Fruit fly (Drosophila melanogaster): Measurements from ENCODE around the gene poe.

poe gene

dm6 chr2L:8099615-8100375 is 28.4 kb upstream of the poe start:
- TF ChIP-seq gce (GFP tag; IDR thresholded peaks at IDR 0.05) (peak; percentile 49; the same call in 1 of the 3 replicates), CG2199 (GFP tag; IDR thresholded peaks at IDR 0.05) (peak; percentile 74; the same call in 1 of the 3 replicates), sima (GFP tag; optimal IDR thresholded peaks at IDR 0.05) (no peak), CG8290 (GFP tag; optimal IDR thresholded peaks at IDR 0.05) (no peak), CG8290 (tag; optimal IDR thresholded peaks at IDR 0.05) (peak in 1 of 2 experiments; percentile 55), Med (GFP tag) (peak; percentile 82), CG10209 (GFP tag; optimal IDR thresholded peaks at IDR 0.05) (no peak), pnt (GFP tag; optimal IDR thresholded peaks at IDR 0.05) (no peak), Rfx (GFP tag; IDR thresholded peaks at IDR 0.05) (0 out of 2 replicates have a peak, but pooled peaks have one; percentile 11), CG7372 (GFP tag; IDR thresholded peaks at IDR 0.05) (peak; percentile 85), Dip2 (GFP tag; IDR thresholded peaks at IDR 0.05) (no peak), sr (GFP tag; IDR thresholded peaks at IDR 0.05) (peak; percentile 87), Kr (GFP tag; optimal IDR thresholded peaks at IDR 0.05) (peak; percentile 20), Adf1 (GFP tag; IDR thresholded peaks at IDR 0.05) (peak; percentile 27; the same call in 1 of the 2 replicates), chinmo (GFP tag; IDR thresholded peaks at IDR 0.05; ENCODE audit: partially characterized antibody) (peak; percentile 84), Bgb (GFP tag; IDR thresholded peaks at IDR 0.05; ENCODE audit: partially characterized antibody) (0 out of 2 replicates have a peak, but pooled peaks have one; percentile 25), ci (GFP tag; IDR thresholded peaks at IDR 0.05) (0 out of 3 replicates have a peak, but pooled peaks have one; percentile 10), Trl (optimal IDR thresholded peaks at IDR 0.05) (peak in 1 of 2 experiments; percentile 26), Trl (GFP tag; optimal IDR thresholded peaks at IDR 0.05) (no peak), CG7987 (GFP tag; optimal IDR thresholded peaks at IDR 0.05) (peak; percentile 7), E2f1 (GFP tag; IDR thresholded peaks at IDR 0.05) (no peak), Ets65A (GFP tag) (peak; percentile 71), Dad (GFP tag; optimal IDR thresholded peaks at IDR 0.05) (no peak), Sox100B (GFP tag; optimal IDR thresholded peaks at IDR 0.05) (peak; percentile 9), so (GFP tag; IDR thresholded peaks at IDR 0.05) (peak; percentile 57; the same call in 1 of the 3 replicates), Antp (GFP tag; optimal IDR thresholded peaks at IDR 0.05) (no peak), rib (GFP tag; IDR thresholded peaks at IDR 0.05) (peak; percentile 18; the same call in 1 of the 2 replicates), CG12769 (tag; optimal IDR thresholded peaks at IDR 0.05) (peak; percentile 66), CG11456 (GFP tag; IDR thresholded peaks at IDR 0.05) (0 out of 3 replicates have a peak, but pooled peaks have one; percentile 70), nau (GFP tag; optimal IDR thresholded peaks at IDR 0.05) (peak; percentile 64), Sin3A (optimal IDR thresholded peaks at IDR 0.05) (no peak), CG3847 (GFP tag; IDR thresholded peaks at IDR 0.05) (0 out of 2 replicates have a peak, but pooled peaks have one; percentile 21), crol (GFP tag; IDR thresholded peaks at IDR 0.05) (peak; percentile 97), CG2202 (tag; optimal IDR thresholded peaks at IDR 0.05) (no peak), CG13424 (tag; optimal IDR thresholded peaks at IDR 0.05) (no peak), sens (GFP tag) (peak; percentile 79), pan (optimal IDR thresholded peaks at IDR 0.05) (no peak), pan (GFP tag; optimal IDR thresholded peaks at IDR 0.05 in 1 of 2, IDR thresholded peaks at IDR 0.05 in 1 of 2) (no peak), CG10321 (GFP tag; IDR thresholded peaks at IDR 0.05) (peak; percentile 81), CG9437 (GFP tag; optimal IDR thresholded peaks at IDR 0.05) (peak; percentile 42), CG10147 (GFP tag; optimal IDR thresholded peaks at IDR 0.05) (no peak), tio (GFP tag; optimal IDR thresholded peaks at IDR 0.05) (peak; percentile 23), CG10979 (tag; optimal IDR thresholded peaks at IDR 0.05) (peak; percentile 45), CG13287 (GFP tag; IDR thresholded peaks at IDR 0.05; ENCODE audit: partially characterized antibody) (no peak), Hr39 (optimal IDR thresholded peaks at IDR 0.05) (peak; percentile 42), cg (GFP tag; optimal IDR thresholded peaks at IDR 0.05) (peak; percentile 55), sd (tag; optimal IDR thresholded peaks at IDR 0.05) (peak; percentile 68), stwl (tag; optimal IDR thresholded peaks at IDR 0.05) (peak; percentile 16), az2 (GFP tag; optimal IDR thresholded peaks at IDR 0.05) (peak; percentile 13), Pdp1 (GFP tag; optimal IDR thresholded peaks at IDR 0.05) (peak in 1 of 2 experiments; percentile 53)
